Worm (Caenorhabditis elegans) whole organism, L3 larva: Measurements from ENCODE around the gene C54F6.19.

Source experiments
- elt-2 ChIP-seq: sonication (generic microtip); optimal IDR thresholded peaks from 2 replicates; lab custom pipeline; 2016; ENCODE audit warnings: missing genetic modification reagents, mild to moderate bottlenecking, missing genetic modification characterization, missing compliant biosample characterization
- eor-1 ChIP-seq, 2 experiments: fragments of 150-350 bp; optimal IDR thresholded peaks; 2 replicates each; lab custom pipeline; 2014 to 2018; ENCODE audit warnings: missing biosample characterization in 2 of 2, missing genetic modification characterization in 2 of 2
- nhr-11 ChIP-seq: fragments of 150-350 bp; optimal IDR thresholded peaks from 2 replicates; lab custom pipeline; 2014; ENCODE audit warnings: missing biosample characterization, missing genetic modification characterization
- nhr-28 ChIP-seq: fragments of 150-350 bp; optimal IDR thresholded peaks from 2 replicates; lab custom pipeline; 2014; ENCODE audit warnings: missing biosample characterization, missing genetic modification characterization
- pqm-1 ChIP-seq: fragments of 150-350 bp; optimal IDR thresholded peaks from 2 replicates; lab custom pipeline; 2017; ENCODE audit warnings: missing biosample characterization, missing genetic modification characterization, inconsistent platforms
- snpc-4 ChIP-seq: fragments of 150-350 bp; optimal IDR thresholded peaks from 2 replicates; lab custom pipeline; 2014; ENCODE audit warnings: missing biosample characterization, missing genetic modification characterization
- tbx-2 ChIP-seq: sonication (generic microtip); optimal IDR thresholded peaks from 2 replicates; lab custom pipeline; 2016; ENCODE audit warnings: mild to moderate bottlenecking, missing genetic modification characterization, missing compliant biosample characterization
- zag-1 ChIP-seq: fragments of 150-350 bp; optimal IDR thresholded peaks from 2 replicates; lab custom pipeline; 2014; ENCODE audit warnings: missing biosample characterization, missing genetic modification characterization

The C54F6.19 gene

ce11 chrV:7590454-7590853, 45.2 kb downstream of the C54F6.19 start, which contains the start of gene C50E3.6:
Gene C50E3.6 (minus strand): TSS chrV:7590554.
- TF ChIP-seq tbx-2 (tag; lab: Kevin White, UChicago) (no peak), elt-2 (tag; lab: Kevin White, UChicago) (no peak), snpc-4 (tag; lab: Kevin White, UChicago) (no peak), zag-1 (tag; lab: Kevin White, UChicago) (no peak), eor-1 (tag; optimal IDR thresholded peaks at IDR 0.05; lab: Kevin White, UChicago) (no peak), pqm-1 (no peak)

ce11 chrV:7595132-7595531, 49.8 kb downstream of the C54F6.19 start:
- no peak for TF ChIP-seq nhr-28
- TF ChIP-seq nhr-11 (tag; lab: Kevin White, UChicago): no peak
- peak; percentile 6 for TF ChIP-seq snpc-4 (tag; lab: Kevin White, UChicago)
- TF ChIP-seq, all 47 proteins: peak for 1
